Fruit fly (Drosophila melanogaster): ENCODE measurements around the gene CG42366.

dm6 chr2L:9907320-9908256 lies 17.4 kb upstream of the CG42366 start:
- TF ChIP-seq Hr83 (GFP tag; optimal IDR thresholded peaks at IDR 0.05; ENCODE audit: poor library complexity, severe bottlenecking) (no peak), br (GFP tag; optimal IDR thresholded peaks at IDR 0.05) (no peak), h (GFP tag; optimal IDR thresholded peaks at IDR 0.05) (no peak), tai (GFP tag; optimal IDR thresholded peaks at IDR 0.05) (no peak), psq (GFP tag; optimal IDR thresholded peaks at IDR 0.05) (peak; percentile 61), fru (GFP tag; optimal IDR thresholded peaks at IDR 0.05) (no peak), Sp1 (GFP tag; optimal IDR thresholded peaks at IDR 0.05) (no peak)
